Worm (Caenorhabditis elegans) whole organism, late embryonic: ENCODE data around the gene str-209.

Experiments
- C38D4.7 ChIP-seq: fragments of 200-800 bp; sonication (Bioruptor generic); optimal IDR thresholded peaks from 2 replicates; lab custom pipeline; 2018; ENCODE audit warnings: mild to moderate bottlenecking, missing genetic modification characterization, moderate library complexity, missing compliant biosample characterization
- K02D7.2 ChIP-seq: sonication (generic microtip); optimal IDR thresholded peaks from 2 replicates; lab custom pipeline; 2017; ENCODE audit warnings: mild to moderate bottlenecking, missing genetic modification characterization, missing compliant biosample characterization
- T23F11.4 ChIP-seq: fragments of 200-800 bp; sonication (Bioruptor generic); optimal IDR thresholded peaks from 2 replicates; lab custom pipeline; 2018; ENCODE audit warnings: mild to moderate bottlenecking, missing genetic modification characterization, missing compliant biosample characterization
- Y22D7AL.16 ChIP-seq: sonication (generic microtip); optimal IDR thresholded peaks from 2 replicates; lab custom pipeline; 2016; ENCODE audit warnings: missing genetic modification characterization, missing compliant biosample characterization
- ceh-18 ChIP-seq: sonication (generic microtip); optimal IDR thresholded peaks from 2 replicates; lab custom pipeline; 2016; ENCODE audit warnings: missing genetic modification characterization, missing compliant biosample characterization
- ceh-19 ChIP-seq: fragments of 200-800 bp; sonication (Bioruptor generic); optimal IDR thresholded peaks from 2 replicates; lab custom pipeline; 2018; ENCODE audit warnings: mild to moderate bottlenecking, missing genetic modification characterization, missing compliant biosample characterization
- ceh-22 ChIP-seq: sonication (generic microtip); optimal IDR thresholded peaks from 2 replicates; lab custom pipeline; 2017; ENCODE audit warnings: missing biosample characterization, missing genetic modification characterization
- ceh-24 ChIP-seq: sonication (generic microtip); optimal IDR thresholded peaks from 2 replicates; lab custom pipeline; 2016; ENCODE audit warnings: mild to moderate bottlenecking, missing genetic modification characterization, missing compliant biosample characterization
- ceh-30 ChIP-seq: fragments of 150-350 bp; optimal IDR thresholded peaks from 2 replicates; lab custom pipeline; 2014; ENCODE audit warnings: missing biosample characterization, missing genetic modification characterization
- ceh-31 ChIP-seq: sonication (generic microtip); optimal IDR thresholded peaks from 2 replicates; lab custom pipeline; 2016; ENCODE audit warnings: missing genetic modification characterization, missing compliant biosample characterization
- ceh-45 ChIP-seq: fragments of 200-800 bp; sonication (Bioruptor generic); IDR thresholded peaks from 2 replicates; pipeline ENCODE4 v1.3.6; 2022; ENCODE audit warnings: missing genetic modification reagents, missing genetic modification characterization, missing compliant biosample characterization
- ceh-48 ChIP-seq: sonication (generic microtip); optimal IDR thresholded peaks from 2 replicates; lab custom pipeline; 2016; ENCODE audit warnings: missing genetic modification characterization, inconsistent platforms, missing compliant biosample characterization
- che-1 ChIP-seq: sonication (generic microtip); optimal IDR thresholded peaks from 2 replicates; lab custom pipeline; 2016; ENCODE audit warnings: mild to moderate bottlenecking, missing genetic modification characterization, missing compliant biosample characterization
- dmd-4 ChIP-seq: sonication (generic microtip); optimal IDR thresholded peaks from 2 replicates; lab custom pipeline; 2016; ENCODE audit warnings: borderline replicate concordance, missing genetic modification characterization, missing compliant biosample characterization
- dve-1 ChIP-seq: sonication (generic microtip); optimal IDR thresholded peaks from 2 replicates; lab custom pipeline; 2017; ENCODE audit warnings: antibody characterized with exemption, mild to moderate bottlenecking, missing genetic modification characterization, missing compliant biosample characterization
- elt-4 ChIP-seq: sonication (generic microtip); optimal IDR thresholded peaks from 2 replicates; lab custom pipeline; 2016; ENCODE audit warnings: missing genetic modification characterization, missing compliant biosample characterization
- ets-4 ChIP-seq: sonication (generic microtip); optimal IDR thresholded peaks from 2 replicates; lab custom pipeline; 2016; ENCODE audit warnings: missing genetic modification characterization, missing compliant biosample characterization
- eyg-1 ChIP-seq: sonication (generic microtip); optimal IDR thresholded peaks from 2 replicates; lab custom pipeline; 2016; ENCODE audit warnings: missing genotype, missing genetic modification characterization, missing compliant biosample characterization
- fax-1 ChIP-seq: sonication (generic microtip); optimal IDR thresholded peaks from 2 replicates; lab custom pipeline; 2016; ENCODE audit warnings: missing genotype, missing genetic modification characterization, missing compliant biosample characterization
- fkh-6 ChIP-seq: sonication (generic microtip); optimal IDR thresholded peaks from 2 replicates; lab custom pipeline; 2016; ENCODE audit warnings: missing genetic modification characterization, missing compliant biosample characterization
- hlh-13 ChIP-seq: fragments of 200-800 bp; sonication (Bioruptor generic); optimal IDR thresholded peaks from 2 replicates; lab custom pipeline; 2018; ENCODE audit warnings: mild to moderate bottlenecking, missing genetic modification characterization, missing compliant biosample characterization
- hlh-15 ChIP-seq: sonication (generic microtip); optimal IDR thresholded peaks from 2 replicates; lab custom pipeline; 2016; ENCODE audit warnings: missing genetic modification characterization, missing compliant biosample characterization
- hlh-8 ChIP-seq: sonication (generic microtip); optimal IDR thresholded peaks from 2 replicates; lab custom pipeline; 2016; ENCODE audit warnings: missing genotype, missing genetic modification characterization, missing compliant biosample characterization
- lim-6 ChIP-seq: sonication (generic microtip); optimal IDR thresholded peaks from 2 replicates; lab custom pipeline; 2016; ENCODE audit warnings: missing genetic modification characterization, missing compliant biosample characterization
- madf-2 ChIP-seq: sonication (generic microtip); optimal IDR thresholded peaks from 2 replicates; lab custom pipeline; 2017; ENCODE audit warnings: missing genetic modification characterization, missing compliant biosample characterization
- nfya-1 ChIP-seq: sonication (generic microtip); optimal IDR thresholded peaks from 2 replicates; lab custom pipeline; 2017; ENCODE audit warnings: missing genetic modification characterization, mild to moderate bottlenecking, missing compliant biosample characterization, antibody characterized with exemption, moderate library complexity
- nhr-11 ChIP-seq: fragments of 150-350 bp; optimal IDR thresholded peaks from 2 replicates; lab custom pipeline; 2014; ENCODE audit warnings: missing biosample characterization, missing genetic modification characterization
- nhr-232 ChIP-seq: sonication (generic microtip); optimal IDR thresholded peaks from 2 replicates; lab custom pipeline; 2016; ENCODE audit warnings: missing genetic modification characterization, missing compliant biosample characterization
- pat-9 ChIP-seq: fragments of 200-800 bp; sonication (Bioruptor generic); optimal IDR thresholded peaks from 2 replicates; lab custom pipeline; 2018; ENCODE audit warnings: mild to moderate bottlenecking, missing genetic modification characterization, moderate library complexity, missing compliant biosample characterization
- ref-2 ChIP-seq: sonication (generic microtip); optimal IDR thresholded peaks from 2 replicates; lab custom pipeline; 2016; ENCODE audit warnings: missing genetic modification characterization, missing compliant biosample characterization
- rnt-1 ChIP-seq: sonication (generic microtip); optimal IDR thresholded peaks from 2 replicates; lab custom pipeline; 2016; ENCODE audit warnings: missing genetic modification characterization, missing compliant biosample characterization
- sdc-2 ChIP-seq: sonication (generic microtip); optimal IDR thresholded peaks from 2 replicates; lab custom pipeline; 2016; ENCODE audit warnings: missing genotype, missing genetic modification characterization, missing compliant biosample characterization
- sox-2 ChIP-seq: fragments of 200-800 bp; sonication (Bioruptor generic); IDR thresholded peaks from 2 replicates; pipeline ENCODE4 v1.3.6; 2022; ENCODE audit warnings: missing genetic modification reagents, missing genetic modification characterization, missing compliant biosample characterization
- sox-4 ChIP-seq: sonication (generic microtip); optimal IDR thresholded peaks from 2 replicates; lab custom pipeline; 2017; ENCODE audit warnings: mild to moderate bottlenecking, missing genetic modification characterization, inconsistent platforms, missing compliant biosample characterization
- tbx-2 ChIP-seq: sonication (generic microtip); optimal IDR thresholded peaks from 2 replicates; lab custom pipeline; 2016; ENCODE audit warnings: missing genetic modification characterization, missing compliant biosample characterization
- tbx-7 ChIP-seq: sonication (generic microtip); optimal IDR thresholded peaks from 2 replicates; lab custom pipeline; 2016; ENCODE audit warnings: missing genotype, missing genetic modification characterization, missing compliant biosample characterization
- unc-3 ChIP-seq, 2 experiments: fragments of 200-800 bp in 1 of 2; sonication (Bioruptor generic) in 1 of 2; sonication (generic microtip) in 1 of 2; conservative IDR thresholded peaks in 1 of 2; optimal IDR thresholded peaks in 1 of 2; 2 replicates each; pipeline versions ENCODE4 v1.3.6 to Lab custom; 2016 to 2022; ENCODE audit warnings: missing compliant biosample characterization in 2 of 2, missing genetic modification characterization in 2 of 2, missing genetic modification reagents in 1 of 2
- unc-42 ChIP-seq: sonication (generic microtip); optimal IDR thresholded peaks from 2 replicates; lab custom pipeline; 2016; ENCODE audit warnings: missing genotype, missing genetic modification characterization, missing compliant biosample characterization
- unc-55 ChIP-seq: sonication (generic microtip); optimal IDR thresholded peaks from 2 replicates; lab custom pipeline; 2017; ENCODE audit warnings: missing biosample characterization, missing genetic modification reagents, missing genetic modification characterization
- unc-86 ChIP-seq: sonication (generic microtip); optimal IDR thresholded peaks from 2 replicates; lab custom pipeline; 2016; ENCODE audit warnings: missing genetic modification characterization, missing compliant biosample characterization
- zip-5 ChIP-seq: sonication (generic microtip); optimal IDR thresholded peaks from 2 replicates; lab custom pipeline; 2016; ENCODE audit warnings: missing genetic modification characterization, missing compliant biosample characterization
- ztf-16 ChIP-seq: sonication (generic microtip); optimal IDR thresholded peaks from 2 replicates; lab custom pipeline; 2017; ENCODE audit warnings: missing genetic modification characterization, missing compliant biosample characterization

Gene str-209

DNA sequence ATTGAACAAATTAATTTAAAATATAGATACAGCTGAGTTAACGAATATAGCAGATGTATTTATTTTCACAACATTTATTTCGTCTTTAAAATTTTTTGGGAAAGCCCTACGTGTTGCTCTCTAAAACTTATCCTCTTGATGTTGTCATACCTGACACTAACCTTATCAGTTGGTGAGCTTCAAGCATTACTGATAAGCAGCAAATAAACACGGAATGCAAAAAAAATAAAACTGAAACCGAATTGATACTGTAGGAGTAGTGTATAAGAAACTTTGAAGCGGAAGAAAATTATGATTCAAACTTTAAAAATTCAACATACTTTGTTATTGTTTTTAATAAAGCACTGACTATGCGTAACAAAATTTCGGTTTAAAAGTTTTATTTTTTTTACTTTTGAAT lies 13.6 kb upstream of the str-209 start:
- TF ChIP-seq dve-1 (tag; lab: Kevin White, UChicago) (no peak), C38D4.7 (GFP tag; lab: Kevin White, UChicago) (no peak), unc-86 (tag; lab: Kevin White, UChicago) (no peak), Y22D7AL.16 (no peak), pat-9 (tag; lab: Kevin White, UChicago) (no peak), sdc-2 (no peak), hlh-8 (tag; lab: Kevin White, UChicago) (no peak), ceh-19 (GFP tag; lab: Kevin White, UChicago) (no peak), rnt-1 (tag; lab: Kevin White, UChicago) (no peak), fkh-6 (tag; lab: Kevin White, UChicago) (no peak), ceh-48 (no peak), sox-2 (GFP tag; lab: Robert Waterston, UW) (no peak), elt-4 (tag; lab: Kevin White, UChicago) (no peak), ets-4 (tag; lab: Kevin White, UChicago) (no peak), sox-4 (tag; lab: Kevin White, UChicago) (no peak)

DNA sequence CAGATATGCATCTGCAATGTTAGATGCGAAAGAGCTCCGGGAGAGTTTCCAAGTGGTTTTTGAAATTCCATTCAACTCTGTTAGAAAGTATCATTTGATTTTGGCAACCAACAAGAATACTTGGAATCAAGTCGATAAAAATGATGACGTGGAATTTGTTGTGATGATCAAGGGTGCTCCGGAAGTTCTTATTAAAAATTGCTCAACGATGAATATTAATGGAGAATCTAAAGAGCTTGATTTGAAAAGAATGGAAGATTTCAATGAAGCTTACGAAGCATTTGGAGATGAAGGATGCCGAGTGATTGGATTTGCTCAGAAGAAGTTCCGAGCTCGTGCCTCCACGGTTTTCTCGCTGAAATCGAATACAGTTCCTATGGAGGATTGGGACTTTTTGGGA lies 11.4 kb upstream of the str-209 start:
- TF ChIP-seq ztf-16 (no peak), nfya-1 (tag; lab: Kevin White, UChicago) (no peak), lim-6 (tag; lab: Kevin White, UChicago) (no peak), fax-1 (no peak), hlh-15 (tag; lab: Kevin White, UChicago) (no peak), C38D4.7 (GFP tag; lab: Kevin White, UChicago) (no peak), ceh-31 (tag; lab: Kevin White, UChicago) (no peak), ceh-30 (no peak), unc-55 (GFP tag; lab: Kevin White, UChicago) (no peak), hlh-13 (GFP tag; lab: Kevin White, UChicago) (no peak), nhr-232 (tag; lab: Kevin White, UChicago) (no peak), che-1 (tag; lab: Kevin White, UChicago) (no peak), ceh-45 (GFP tag; lab: Robert Waterston, UW) (no peak), ceh-18 (tag; lab: Kevin White, UChicago) (no peak), eyg-1 (tag; lab: Kevin White, UChicago) (no peak), tbx-2 (no peak), ets-4 (tag; lab: Kevin White, UChicago) (no peak), unc-42 (tag; lab: Kevin White, UChicago) (no peak)

DNA sequence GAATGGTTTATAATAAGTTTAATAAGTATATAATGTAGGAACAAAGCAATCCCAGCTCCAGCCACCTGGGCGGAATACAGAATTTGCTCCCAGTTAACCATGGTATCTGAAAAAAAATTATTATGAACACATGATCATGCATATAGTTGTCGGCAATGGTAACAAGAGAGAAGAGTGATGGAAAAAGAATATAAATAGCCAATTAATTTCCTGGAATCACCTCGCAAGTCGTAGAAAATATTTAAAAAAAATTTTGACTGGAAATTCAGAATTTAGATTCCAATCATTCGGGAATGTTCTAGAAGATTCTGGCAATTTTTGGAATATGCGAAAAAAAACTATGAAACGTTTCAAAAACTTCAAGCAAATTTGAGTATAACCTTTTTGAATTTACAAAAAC lies 4.5 kb upstream of the str-209 start, which contains the start of gene str-211:
Gene str-211, minus strand, starts transcription at position 101 of the 400 bp plus-strand sequence.
- no peak for TF ChIP-seq unc-42 (tag; lab: Kevin White, UChicago)
- no peak for TF ChIP-seq zip-5 (tag; lab: Kevin White, UChicago)
- TF ChIP-seq nhr-11 (tag; lab: Kevin White, UChicago), result no peak
- TF ChIP-seq K02D7.2 (tag; lab: Kevin White, UChicago), result no peak
- no peak for TF ChIP-seq tbx-7
- no peak for TF ChIP-seq eyg-1 (tag; lab: Kevin White, UChicago)
- no peak for TF ChIP-seq ceh-30
- no peak for TF ChIP-seq ceh-48
- no peak for TF ChIP-seq lim-6 (tag; lab: Kevin White, UChicago)
- no peak for TF ChIP-seq ceh-45 (GFP tag; lab: Robert Waterston, UW)
- TF ChIP-seq hlh-15 (tag; lab: Kevin White, UChicago), result no peak
- no peak for TF ChIP-seq madf-2
- TF ChIP-seq nfya-1 (tag; lab: Kevin White, UChicago), result no peak
- TF ChIP-seq pat-9 (tag; lab: Kevin White, UChicago), result no peak
- no peak for TF ChIP-seq sox-2 (GFP tag; lab: Robert Waterston, UW)
- no peak for TF ChIP-seq ztf-16
- no peak for TF ChIP-seq ceh-22 (tag; lab: Kevin White, UChicago)

DNA sequence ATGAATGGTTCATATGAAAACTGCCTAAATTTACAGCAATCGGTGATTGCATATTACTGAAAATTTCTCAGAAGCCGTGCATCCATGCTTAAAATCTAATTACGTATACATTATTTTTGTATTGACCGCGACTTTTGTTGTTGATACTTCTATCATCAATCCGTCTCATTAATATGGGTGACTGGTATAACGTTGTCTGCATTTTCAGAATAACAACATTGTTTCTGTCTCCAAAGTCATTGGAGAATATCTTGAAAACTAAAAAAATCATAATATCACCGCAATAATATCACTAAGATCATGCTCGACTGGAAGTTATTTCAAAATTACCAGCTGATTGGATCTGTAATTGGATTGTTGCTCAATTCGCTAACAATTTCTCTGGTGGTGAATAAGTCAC lies 2.7 kb downstream of the str-209 start, which contains the start of gene str-207:
Gene str-207, plus strand, starts transcription at position 301 of the 400 bp plus-strand sequence.
- TF ChIP-seq T23F11.4 (GFP tag; lab: Kevin White, UChicago) (no peak), dve-1 (tag; lab: Kevin White, UChicago) (no peak), ceh-24 (no peak), ref-2 (no peak), unc-3 (GFP tag; conservative IDR thresholded peaks at IDR 0.05; lab: Robert Waterston, UW) (no peak), unc-3 (tag; optimal IDR thresholded peaks at IDR 0.05; lab: Kevin White, UChicago) (no peak), dmd-4 (no peak)
